Worm (Caenorhabditis elegans) whole organism, early embryonic: Measurements from ENCODE around the gene txdc-12.2.

Experiments used
- B0310.2 ChIP-seq: sonication (generic microtip); optimal IDR thresholded peaks from 2 replicates; lab custom pipeline; 2016; ENCODE audit warnings: mild to moderate bottlenecking, missing genetic modification characterization, missing compliant biosample characterization
- aly-1 ChIP-seq: sonication (generic microtip); optimal IDR thresholded peaks from 2 replicates; lab custom pipeline; 2016; ENCODE audit warnings: missing genetic modification characterization, missing compliant biosample characterization
- ama-1 ChIP-seq: fragments of 150-350 bp; optimal IDR thresholded peaks from 2 replicates; lab custom pipeline; 2014
- ceh-13 ChIP-seq: fragments of 200-800 bp; sonication (Bioruptor generic); optimal IDR thresholded peaks from 2 replicates; lab custom pipeline; 2018; ENCODE audit warnings: mild to moderate bottlenecking, missing genetic modification characterization, missing compliant biosample characterization
- ets-7 ChIP-seq: sonication (generic microtip); optimal IDR thresholded peaks from 2 replicates; lab custom pipeline; 2016; ENCODE audit warnings: missing genotype, missing genetic modification characterization, missing compliant biosample characterization
- flt-1 ChIP-seq: fragments of 200-800 bp; sonication (Bioruptor generic); IDR thresholded peaks from 2 replicates; pipeline ENCODE4 v1.3.6; 2022; ENCODE audit warnings: missing genetic modification characterization, missing compliant biosample characterization
- hmg-4 ChIP-seq: fragments of 200-800 bp; sonication (Bioruptor generic); optimal IDR thresholded peaks from 2 replicates; lab custom pipeline; 2018; ENCODE audit warnings: mild to moderate bottlenecking, missing genetic modification characterization, missing compliant biosample characterization
- hnd-1 ChIP-seq: sonication (generic microtip); optimal IDR thresholded peaks from 2 replicates; lab custom pipeline; 2016; ENCODE audit warnings: missing genetic modification characterization, missing compliant biosample characterization
- pes-1 ChIP-seq: fragments of 200-800 bp; sonication (Bioruptor generic); IDR thresholded peaks from 2 replicates; pipeline ENCODE4 v1.3.6; 2022; ENCODE audit warnings: missing genetic modification reagents, missing genetic modification characterization, missing compliant biosample characterization
- scrt-1 ChIP-seq: fragments of 200-800 bp; sonication (Bioruptor generic); IDR thresholded peaks from 2 replicates; pipeline ENCODE4 v1.3.6; 2022; ENCODE audit warnings: missing genetic modification characterization, missing compliant biosample characterization
- tbx-11 ChIP-seq: fragments of 200-800 bp; sonication (Bioruptor generic); IDR thresholded peaks from 2 replicates; pipeline ENCODE4 v1.3.6; 2022; ENCODE audit warnings: missing genetic modification characterization, missing compliant biosample characterization
- tbx-37 ChIP-seq: fragments of 200-800 bp; sonication (Bioruptor generic); conservative IDR thresholded peaks from 2 replicates; pipeline ENCODE4 v1.3.6; 2022; ENCODE audit warnings: missing genetic modification reagents, missing genetic modification characterization, missing compliant biosample characterization
- tra-4 ChIP-seq: sonication (generic microtip); optimal IDR thresholded peaks from 2 replicates; lab custom pipeline; 2017; ENCODE audit warnings: missing genetic modification characterization, missing compliant biosample characterization

- TF ChIP-seq ceh-13 (GFP tag; lab: Kevin White, UChicago) (no peak), ets-7 (tag; lab: Kevin White, UChicago) (no peak), ama-1 (no peak), scrt-1 (GFP tag; lab: Robert Waterston, UW) (no peak), aly-1 (no peak), hnd-1 (tag; lab: Kevin White, UChicago) (no peak), flt-1 (GFP tag; lab: Robert Waterston, UW) (no peak), tbx-11 (GFP tag; lab: Robert Waterston, UW) (no peak), pes-1 (GFP tag; lab: Robert Waterston, UW) (no peak), tbx-37 (no peak), tra-4 (tag; lab: Kevin White, UChicago) (no peak), B0310.2 (tag; lab: Kevin White, UChicago) (no peak), hmg-4 (GFP tag; lab: Kevin White, UChicago) (no peak)
Measured at ce11 chrX:2090493-2090892, 16.2 kb downstream of the txdc-12.2 start.
